Worm (Caenorhabditis elegans) whole organism, early embryonic: ENCODE data around the gene F38B6.6.

Source experiments
- aly-1 ChIP-seq: sonication (generic microtip); optimal IDR thresholded peaks from 2 replicates; lab custom pipeline; 2016; ENCODE audit warnings: missing genetic modification characterization, missing compliant biosample characterization
- ama-1 ChIP-seq: fragments of 150-350 bp; optimal IDR thresholded peaks from 2 replicates; lab custom pipeline; 2014
- hmbx-1 ChIP-seq: sonication (generic microtip); optimal IDR thresholded peaks from 2 replicates; lab custom pipeline; 2016; ENCODE audit warnings: mild to moderate bottlenecking, missing genetic modification characterization, missing compliant biosample characterization
- hnd-1 ChIP-seq: sonication (generic microtip); optimal IDR thresholded peaks from 2 replicates; lab custom pipeline; 2016; ENCODE audit warnings: missing genetic modification characterization, missing compliant biosample characterization
- scrt-1 ChIP-seq: fragments of 200-800 bp; sonication (Bioruptor generic); IDR thresholded peaks from 2 replicates; pipeline ENCODE4 v1.3.6; 2022; ENCODE audit warnings: missing genetic modification characterization, missing compliant biosample characterization
- tbx-11 ChIP-seq: fragments of 200-800 bp; sonication (Bioruptor generic); IDR thresholded peaks from 2 replicates; pipeline ENCODE4 v1.3.6; 2022; ENCODE audit warnings: missing genetic modification characterization, missing compliant biosample characterization

DNA sequence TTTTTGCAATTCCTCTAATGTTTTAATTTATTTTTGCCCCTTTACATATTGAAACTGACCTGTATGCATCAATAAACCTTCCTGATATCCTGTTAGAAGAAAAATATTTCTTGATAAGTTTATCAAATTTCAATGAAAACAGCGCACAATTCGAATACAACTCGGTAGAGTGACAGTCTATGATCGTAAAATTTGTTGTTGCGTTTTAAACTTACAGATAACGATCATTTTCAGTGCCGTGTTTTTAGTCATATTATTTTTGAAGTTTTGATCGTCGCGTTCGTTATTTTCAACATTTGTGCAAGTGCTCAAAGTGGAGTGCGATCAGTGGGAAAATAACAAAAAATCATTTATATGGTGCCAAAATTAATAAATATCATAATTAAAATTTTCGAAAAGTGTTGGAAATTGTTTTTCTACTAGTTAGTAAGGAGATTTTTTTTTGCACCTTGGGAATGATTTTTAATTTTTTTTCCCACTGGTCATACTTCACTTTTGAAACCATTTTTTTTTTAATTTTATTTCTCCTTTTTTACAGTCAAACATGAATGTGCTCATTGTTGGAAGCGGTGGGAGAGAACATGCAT, 15.5 kb downstream of the F38B6.6 start, which contains the start of gene F38B6.4:
- no peak for TF ChIP-seq scrt-1 (GFP tag; lab: Robert Waterston, UW)
- no peak for TF ChIP-seq ama-1 (lab: Kevin White, UChicago)
- no peak for TF ChIP-seq hmbx-1 (tag; lab: Kevin White, UChicago)
- TF ChIP-seq tbx-11 (GFP tag; lab: Robert Waterston, UW): no peak
- no peak for TF ChIP-seq aly-1 (tag; lab: Kevin White, UChicago)
- no peak for TF ChIP-seq hnd-1 (tag; lab: Kevin White, UChicago)
